Fruit fly (Drosophila melanogaster) whole organism, embryonic: ENCODE results near the gene CG9920.

ENCODE experiments used
- Aef1 ChIP-seq: fragments of 200-800 bp; sonication (Bioruptor generic); IDR thresholded peaks from 3 replicates; pipeline ENCODE4 v1.3.6; 2022; ENCODE audit warnings: missing biosample characterization, missing genetic modification characterization
- B-H1 ChIP-seq: fragments of 200-800 bp; sonication (Bioruptor generic); IDR thresholded peaks from 3 replicates; pipeline ENCODE4 v1.3.6; 2022; ENCODE audit warnings: missing biosample characterization, missing genetic modification characterization
- BEAF-32 ChIP-seq: fragments of 200-800 bp; sonication (Bioruptor generic); optimal IDR thresholded peaks from 3 replicates; lab custom pipeline; 2017; ENCODE audit warnings: missing biosample characterization, missing genetic modification characterization, mild to moderate bottlenecking, moderate library complexity, missing genetic modification reagents
- CG10267 ChIP-seq: fragments of 200-800 bp; sonication (Bioruptor generic); optimal IDR thresholded peaks from 2 replicates; lab custom pipeline; 2018; ENCODE audit warnings: missing biosample characterization, mild to moderate bottlenecking, missing genetic modification characterization, moderate library complexity
- CG1233 ChIP-seq: fragments of 200-800 bp; sonication (Bioruptor generic); optimal IDR thresholded peaks from 4 replicates; lab custom pipeline; 2018; ENCODE audit warnings: missing biosample characterization, mild to moderate bottlenecking, missing genetic modification characterization
- CG13775 ChIP-seq: fragments of 200-800 bp; sonication (Bioruptor generic); optimal IDR thresholded peaks from 3 replicates; lab custom pipeline; 2017; ENCODE audit warnings: missing biosample characterization, mild to moderate bottlenecking, missing genetic modification characterization
- CG14014 ChIP-seq: fragments of 200-800 bp; sonication (Bioruptor generic); IDR thresholded peaks from 2 replicates; pipeline ENCODE4 v1.3.6; 2022; ENCODE audit warnings: missing biosample characterization, missing genetic modification characterization
- CG1647 ChIP-seq: fragments of 200-800 bp; sonication (Bioruptor generic); optimal IDR thresholded peaks from 3 replicates; lab custom pipeline; 2016; ENCODE audit warnings: missing biosample characterization, missing genetic modification characterization
- CG17912 ChIP-seq: fragments of 200-800 bp; sonication (Bioruptor generic); optimal IDR thresholded peaks from 2 replicates; lab custom pipeline; 2018; ENCODE audit warnings: missing biosample characterization, mild to moderate bottlenecking, missing genetic modification characterization
- CG18599 ChIP-seq: fragments of 200-800 bp; sonication (Bioruptor generic); optimal IDR thresholded peaks from 3 replicates; lab custom pipeline; 2017; ENCODE audit warnings: missing biosample characterization, missing genetic modification characterization, mild to moderate bottlenecking, moderate library complexity, missing genetic modification reagents
- CG2889 ChIP-seq: fragments of 200-800 bp; sonication (Bioruptor generic); IDR thresholded peaks from 3 replicates; pipeline ENCODE4 v1.3.6; 2022; ENCODE audit warnings: missing biosample characterization, missing genetic modification characterization
- CG30403 ChIP-seq: fragments of 200-800 bp; sonication (Bioruptor generic); optimal IDR thresholded peaks from 3 replicates; lab custom pipeline; 2016; ENCODE audit warnings: missing biosample characterization, missing genetic modification characterization
- CG32772 ChIP-seq: fragments of 200-800 bp; sonication (Bioruptor generic); IDR thresholded peaks from 2 replicates; pipeline ENCODE4 v1.3.6; 2022; ENCODE audit warnings: missing biosample characterization, missing genetic modification characterization
- CG3281 ChIP-seq: fragments of 200-800 bp; sonication (Bioruptor generic); optimal IDR thresholded peaks from 3 replicates; lab custom pipeline; 2017; ENCODE audit warnings: missing biosample characterization, mild to moderate bottlenecking, missing genetic modification characterization
- CG4730 ChIP-seq: fragments of 200-800 bp; sonication (Bioruptor generic); IDR thresholded peaks from 2 replicates; pipeline ENCODE4 v1.3.6; 2022; ENCODE audit warnings: missing biosample characterization, missing genetic modification characterization
- CG6683 ChIP-seq: fragments of 200-800 bp; sonication (Bioruptor generic); optimal IDR thresholded peaks from 2 replicates; lab custom pipeline; 2017; ENCODE audit warnings: missing biosample characterization, mild to moderate bottlenecking, missing genetic modification characterization, missing genetic modification reagents
- CG6813 ChIP-seq: fragments of 200-800 bp; sonication (Bioruptor generic); optimal IDR thresholded peaks from 2 replicates; lab custom pipeline; 2017; ENCODE audit warnings: missing biosample characterization, missing genetic modification characterization, mild to moderate bottlenecking, moderate library complexity, missing genetic modification reagents
- CG8089 ChIP-seq: fragments of 200-800 bp; sonication (Bioruptor generic); optimal IDR thresholded peaks from 3 replicates; lab custom pipeline; 2016; ENCODE audit warnings: missing biosample characterization, missing genetic modification characterization
- CG8388 ChIP-seq: fragments of 200-800 bp; sonication (Bioruptor generic); optimal IDR thresholded peaks from 2 replicates; lab custom pipeline; 2019; ENCODE audit warnings: missing biosample characterization, mild to moderate bottlenecking, missing genetic modification characterization, moderate library complexity
- CG9215 ChIP-seq: fragments of 200-800 bp; sonication (Bioruptor generic); IDR thresholded peaks from 2 replicates; pipeline ENCODE4 v1.3.6; 2022; ENCODE audit warnings: missing biosample characterization, missing genetic modification characterization
- CG9437 ChIP-seq: fragments of 200-800 bp; sonication (Bioruptor generic); optimal IDR thresholded peaks from 2 replicates; lab custom pipeline; 2018; ENCODE audit warnings: missing biosample characterization, mild to moderate bottlenecking, missing genetic modification characterization
- E2f1 ChIP-seq: fragments of 200-800 bp; sonication (Bioruptor generic); IDR thresholded peaks from 2 replicates; pipeline ENCODE4 v1.3.6; 2022; ENCODE audit warnings: missing biosample characterization, missing genetic modification characterization
- Elba2 ChIP-seq: fragments of 200-800 bp; sonication (Bioruptor generic); optimal IDR thresholded peaks from 3 replicates; lab custom pipeline; 2016; ENCODE audit warnings: missing biosample characterization, missing genetic modification characterization
- H15 ChIP-seq: fragments of 200-800 bp; sonication (Bioruptor generic); IDR thresholded peaks from 3 replicates; pipeline ENCODE4 v1.3.6; 2022; ENCODE audit warnings: missing biosample characterization, missing genetic modification characterization
- HLH3B ChIP-seq: fragments of 200-800 bp; sonication (Bioruptor generic); IDR thresholded peaks from 2 replicates; pipeline ENCODE4 v1.3.6; 2022; ENCODE audit warnings: missing biosample characterization, missing genetic modification characterization
- Hey ChIP-seq: fragments of 200-800 bp; sonication (Bioruptor generic); optimal IDR thresholded peaks from 3 replicates; lab custom pipeline; 2018; ENCODE audit warnings: missing biosample characterization, mild to moderate bottlenecking, missing genetic modification characterization
- Hsf ChIP-seq: fragments of 200-800 bp; sonication (Bioruptor generic); optimal IDR thresholded peaks from 3 replicates; lab custom pipeline; 2016; ENCODE audit warnings: missing biosample characterization, missing genetic modification characterization
- Lpt ChIP-seq: fragments of >200 bp; optimal IDR thresholded peaks from 2 replicates; lab custom pipeline; 2018; ENCODE audit warnings: missing biosample characterization, missing genetic modification characterization
- Mrtf ChIP-seq: fragments of 200-800 bp; sonication (Bioruptor generic); IDR thresholded peaks from 3 replicates; pipeline ENCODE4 v1.3.6; 2022; ENCODE audit warnings: missing biosample characterization, missing genetic modification characterization
- NC2α ChIP-seq: fragments of 200-800 bp; sonication (Bioruptor generic); optimal IDR thresholded peaks from 2 replicates; lab custom pipeline; 2016; ENCODE audit warnings: missing biosample characterization, missing genetic modification characterization
- NFAT ChIP-seq: fragments of 200-800 bp; sonication (Bioruptor generic); IDR thresholded peaks from 2 replicates; pipeline ENCODE4 v1.3.6; 2022; ENCODE audit warnings: missing biosample characterization, missing genetic modification characterization
- NK7.1 ChIP-seq: fragments of 200-800 bp; sonication (Bioruptor generic); optimal IDR thresholded peaks from 3 replicates; lab custom pipeline; 2016; ENCODE audit warnings: missing biosample characterization, missing genetic modification characterization
- Side ChIP-seq: fragments of 200-800 bp; sonication (Bioruptor generic); optimal IDR thresholded peaks from 2 replicates; lab custom pipeline; 2016; ENCODE audit warnings: missing biosample characterization, missing genetic modification characterization
- Sox100B ChIP-seq: fragments of 200-800 bp; sonication (Bioruptor generic); optimal IDR thresholded peaks from 3 replicates; lab custom pipeline; 2018; ENCODE audit warnings: missing biosample characterization, mild to moderate bottlenecking, missing genetic modification characterization
- Ssrp ChIP-seq: fragments of 200-800 bp; sonication (Bioruptor generic); optimal IDR thresholded peaks from 2 replicates; lab custom pipeline; 2018; ENCODE audit warnings: missing biosample characterization, mild to moderate bottlenecking, missing genetic modification characterization, moderate library complexity
- Usf ChIP-seq: fragments of 200-800 bp; sonication (Bioruptor generic); optimal IDR thresholded peaks from 2 replicates; lab custom pipeline; 2017; ENCODE audit warnings: missing genotype, missing biosample characterization, missing genetic modification characterization
- ato ChIP-seq: fragments of 200-800 bp; sonication (Bioruptor generic); IDR thresholded peaks from 2 replicates; pipeline ENCODE4 v1.3.6; 2022; ENCODE audit warnings: missing biosample characterization, missing genetic modification characterization; ENCODE audit not compliant: partially characterized antibody
- bbx ChIP-seq: fragments of 200-800 bp; sonication (Bioruptor generic); IDR thresholded peaks from 2 replicates; pipeline ENCODE4 v1.3.6; 2022; ENCODE audit warnings: missing biosample characterization, missing genetic modification characterization; ENCODE audit not compliant: partially characterized antibody
- bowl ChIP-seq: fragments of 200-800 bp; sonication (Bioruptor generic); IDR thresholded peaks from 2 replicates; pipeline ENCODE4 v1.3.6; 2022; ENCODE audit warnings: missing biosample characterization, missing genetic modification characterization
- cas ChIP-seq: fragments of 200-800 bp; sonication (Bioruptor generic); IDR thresholded peaks from 2 replicates; pipeline ENCODE4 v1.3.6; 2022; ENCODE audit warnings: missing biosample characterization, missing genetic modification characterization
- dmrt99B ChIP-seq: fragments of 200-800 bp; sonication (Bioruptor generic); optimal IDR thresholded peaks from 2 replicates; lab custom pipeline; 2018; ENCODE audit warnings: missing biosample characterization, mild to moderate bottlenecking, missing genetic modification characterization, moderate library complexity
- gro ChIP-seq: fragments of 200-800 bp; sonication (Bioruptor generic); optimal IDR thresholded peaks from 2 replicates; lab custom pipeline; 2016; ENCODE audit warnings: missing biosample characterization, missing genetic modification characterization
- ham ChIP-seq: fragments of 200-800 bp; sonication (Bioruptor generic); IDR thresholded peaks from 2 replicates; pipeline ENCODE4 v1.3.6; 2022; ENCODE audit warnings: missing biosample characterization, missing genetic modification characterization
- hkb ChIP-seq, 2 experiments: fragments of 200-800 bp in 1 of 2; fragments of >200 bp in 1 of 2; sonication (Bioruptor generic) in 1 of 2; IDR thresholded peaks in 1 of 2; optimal IDR thresholded peaks in 1 of 2; 2 replicates each; pipeline versions ENCODE4 v1.3.6 to Lab custom; 2017 to 2022; ENCODE audit warnings: missing biosample characterization in 1 of 2, missing genetic modification characterization in 1 of 2
- nmo ChIP-seq: fragments of 200-800 bp; sonication (Bioruptor generic); optimal IDR thresholded peaks from 2 replicates; lab custom pipeline; 2018; ENCODE audit warnings: missing biosample characterization, mild to moderate bottlenecking, missing genetic modification characterization, moderate library complexity
- ranshi ChIP-seq: fragments of 200-800 bp; sonication (Bioruptor generic); IDR thresholded peaks from 2 replicates; pipeline ENCODE4 v1.3.6; 2022; ENCODE audit warnings: missing biosample characterization, missing genetic modification characterization
- seq ChIP-seq: fragments of 200-800 bp; sonication (Bioruptor generic); IDR thresholded peaks from 2 replicates; pipeline ENCODE4 v1.3.6; 2022; ENCODE audit warnings: missing biosample characterization, missing genetic modification characterization
- so ChIP-seq: fragments of 200-800 bp; sonication (Bioruptor generic); IDR thresholded peaks from 3 replicates; pipeline ENCODE4 v1.3.6; 2022; ENCODE audit warnings: missing biosample characterization, missing genetic modification characterization
- tll ChIP-seq, 2 experiments: fragments of 200-800 bp in 1 of 2; fragments of >200 bp in 1 of 2; sonication (Bioruptor generic) in 1 of 2; optimal IDR thresholded peaks; 2 replicates each; lab custom pipeline; 2017 to 2019; ENCODE audit warnings: missing biosample characterization in 2 of 2, missing genetic modification characterization in 2 of 2, mild to moderate bottlenecking in 1 of 2, moderate library complexity in 1 of 2

CG9920 gene

dm6 chr3R:14088887-14089567 lies 8.9 kb downstream of the CG9920 start, which contains the start of gene Npc2b (continued):
- TF ChIP-seq Hsf (GFP tag; lab: Kevin White, UChicago) (peak; percentile 67), CG3281 (GFP tag; lab: Kevin White, UChicago) (peak; percentile 17), CG1647 (peak; percentile 4), NFAT (peak; percentile 43; the same call in 1 of the 2 replicates), CG9215 (GFP tag; lab: Robert Waterston, UW) (no peak), CG32772 (GFP tag; lab: Robert Waterston, UW) (no peak), hkb (optimal IDR thresholded peaks at IDR 0.05; lab: Kevin White, UChicago) (no peak), hkb (GFP tag; IDR thresholded peaks at IDR 0.05; lab: Robert Waterston, UW) (peak; percentile 59), Aef1 (peak; percentile 56; the same call in 2 of the 3 replicates), NK7.1 (GFP tag; lab: Kevin White, UChicago) (peak; percentile 32), CG9437 (GFP tag; lab: Kevin White, UChicago) (no peak), Hey (tag; lab: Kevin White, UChicago) (no peak), CG10267 (tag; lab: Kevin White, UChicago) (peak; percentile 39), CG8388 (GFP tag; lab: Kevin White, UChicago) (peak; percentile 40), CG30403 (GFP tag; lab: Kevin White, UChicago) (peak; percentile 75), bowl (GFP tag; lab: Robert Waterston, UW) (no peak), ham (GFP tag; lab: Robert Waterston, UW) (no peak), Sox100B (peak; percentile 36), CG13775 (GFP tag; lab: Kevin White, UChicago) (peak; percentile 4), H15 (GFP tag; lab: Robert Waterston, UW) (0 out of 3 replicates have a peak, but pooled peaks have one; percentile 36), CG1233 (GFP tag; lab: Kevin White, UChicago) (peak; percentile 54), E2f1 (GFP tag; lab: Robert Waterston, UW) (no peak), CG17912 (GFP tag; lab: Kevin White, UChicago) (no peak), BEAF-32 (no peak), Mrtf (no peak), CG14014 (GFP tag; lab: Robert Waterston, UW) (peak; percentile 48; the same call in 1 of the 2 replicates), so (GFP tag; lab: Robert Waterston, UW) (no peak), tll (GFP tag; optimal IDR thresholded peaks at IDR 0.05; lab: Kevin White, UChicago) (no peak), cas (GFP tag; lab: Robert Waterston, UW) (no peak), ranshi (GFP tag; lab: Robert Waterston, UW) (0 out of 2 replicates have a peak, but pooled peaks have one; percentile 16), gro (peak; percentile 14), CG6813 (GFP tag; lab: Kevin White, UChicago) (no peak), HLH3B (0 out of 2 replicates have a peak, but pooled peaks have one; percentile 34), Ssrp (tag; lab: Kevin White, UChicago) (peak; percentile 27), Elba2 (GFP tag; lab: Kevin White, UChicago) (no peak), seq (GFP tag; lab: Robert Waterston, UW) (0 out of 2 replicates have a peak, but pooled peaks have one; percentile 19), CG18599 (GFP tag; lab: Kevin White, UChicago) (peak; percentile 34), Side (GFP tag; lab: Kevin White, UChicago) (peak; percentile 33), ato (no peak), CG6683 (GFP tag; lab: Kevin White, UChicago) (peak; percentile 23), CG2889 (GFP tag; lab: Robert Waterston, UW) (no peak), bbx (GFP tag; lab: Robert Waterston, UW) (peak; percentile 53; the same call in 1 of the 2 replicates), Lpt (GFP tag; lab: Kevin White, UChicago) (no peak), CG8089 (GFP tag; lab: Kevin White, UChicago) (peak; percentile 23), B-H1 (GFP tag; lab: Robert Waterston, UW) (no peak; the same call in 2 of the 3 replicates), dmrt99B (tag; lab: Kevin White, UChicago) (peak; percentile 58), Usf (GFP tag; lab: Kevin White, UChicago) (no peak), nmo (GFP tag; lab: Kevin White, UChicago) (peak; percentile 70), CG4730 (GFP tag; lab: Robert Waterston, UW) (peak; percentile 5; the same call in 1 of the 2 replicates), NC2α (GFP tag; lab: Kevin White, UChicago) (peak; percentile 20)
